Worm (Caenorhabditis elegans) whole organism, L3 larva: ENCODE measurements around the gene srbc-30.

ENCODE experiments used
- ama-1 ChIP-seq: fragments of 150-350 bp; optimal IDR thresholded peaks from 2 replicates; lab custom pipeline; 2018
- elt-1 ChIP-seq: fragments of 150-350 bp; optimal IDR thresholded peaks from 2 replicates; lab custom pipeline; 2014; ENCODE audit warnings: missing biosample characterization, missing genetic modification characterization
- fkh-10 ChIP-seq: sonication (generic microtip); optimal IDR thresholded peaks from 2 replicates; lab custom pipeline; 2017; ENCODE audit warnings: missing biosample characterization, missing genetic modification reagents, missing genetic modification characterization
- fos-1 ChIP-seq: fragments of 150-350 bp; optimal IDR thresholded peaks from 2 replicates; lab custom pipeline; 2014; ENCODE audit warnings: missing biosample characterization, missing genetic modification characterization
- jun-1 ChIP-seq: fragments of 150-350 bp; optimal IDR thresholded peaks from 2 replicates; lab custom pipeline; 2014; ENCODE audit warnings: missing biosample characterization, missing genetic modification reagents, missing genetic modification characterization
- nhr-12 ChIP-seq: fragments of 150-350 bp; optimal IDR thresholded peaks from 2 replicates; lab custom pipeline; 2014; ENCODE audit warnings: missing biosample characterization, missing genetic modification characterization
- pqm-1 ChIP-seq: fragments of 150-350 bp; optimal IDR thresholded peaks from 2 replicates; lab custom pipeline; 2017; ENCODE audit warnings: missing biosample characterization, missing genetic modification characterization, inconsistent platforms
- unc-39 ChIP-seq: sonication (generic microtip); optimal IDR thresholded peaks from 4 replicates; lab custom pipeline; 2017; ENCODE audit warnings: missing biosample characterization, missing genetic modification characterization
- ztf-11 ChIP-seq: fragments of 150-350 bp; optimal IDR thresholded peaks from 2 replicates; lab custom pipeline; 2014; ENCODE audit warnings: missing biosample characterization, missing genetic modification characterization
- ztf-4 ChIP-seq: fragments of 150-350 bp; optimal IDR thresholded peaks from 2 replicates; lab custom pipeline; 2014; ENCODE audit warnings: missing biosample characterization, missing genetic modification characterization

DNA sequence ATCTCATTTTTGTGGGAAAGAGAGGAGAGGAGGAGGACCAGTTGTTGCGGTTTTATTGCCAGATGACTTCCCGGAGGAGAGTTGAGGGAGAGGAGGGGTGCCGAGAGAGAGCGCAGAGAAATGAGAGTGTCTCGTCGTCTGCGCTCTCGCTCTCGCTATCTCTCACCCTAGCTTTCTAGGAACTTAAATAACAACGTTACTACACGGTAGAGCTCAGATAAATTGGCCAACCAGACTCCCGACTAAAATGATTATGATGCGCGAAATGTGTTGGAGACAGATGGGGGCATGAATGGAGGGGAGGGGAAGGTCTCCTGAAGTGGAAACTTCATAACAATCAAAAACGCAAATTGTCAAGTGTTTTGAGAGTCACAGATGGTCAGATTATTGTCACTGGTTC, 25.6 kb downstream of the srbc-30 start:
- TF ChIP-seq ama-1 (lab: Kevin White, UChicago), result no peak
- no peak for TF ChIP-seq ztf-4 (tag; lab: Kevin White, UChicago)
- TF ChIP-seq fkh-10 (GFP tag; lab: Kevin White, UChicago), result no peak
- no peak for TF ChIP-seq elt-1 (tag; lab: Kevin White, UChicago)
- no peak for TF ChIP-seq jun-1 (tag; lab: Kevin White, UChicago)
- TF ChIP-seq nhr-12 (tag; lab: Kevin White, UChicago), result no peak
- TF ChIP-seq pqm-1 (tag; lab: Kevin White, UChicago), result no peak
- TF ChIP-seq ztf-11 (tag; lab: Kevin White, UChicago), result no peak
- no peak for TF ChIP-seq unc-39 (tag; lab: Kevin White, UChicago)
- no peak for TF ChIP-seq fos-1 (tag; lab: Kevin White, UChicago)
